Worm (Caenorhabditis elegans) whole organism, L3 larva: ENCODE measurements around the gene acs-11.

Source experiments
- R02D3.7 ChIP-seq: fragments of 150-350 bp; optimal IDR thresholded peaks from 2 replicates; lab custom pipeline; 2014; ENCODE audit warnings: missing biosample characterization, missing genetic modification characterization
- ZK546.5 ChIP-seq: sonication (generic microtip); optimal IDR thresholded peaks from 2 replicates; lab custom pipeline; 2017; ENCODE audit warnings: missing biosample characterization, missing genetic modification characterization
- aly-2 ChIP-seq: fragments of 150-350 bp; optimal IDR thresholded peaks from 2 replicates; lab custom pipeline; 2014; ENCODE audit warnings: missing biosample characterization, missing genetic modification characterization
- ama-1 ChIP-seq: fragments of 150-350 bp; optimal IDR thresholded peaks from 2 replicates; lab custom pipeline; 2018
- ceh-16 ChIP-seq: sonication (generic microtip); optimal IDR thresholded peaks from 2 replicates; lab custom pipeline; 2017; ENCODE audit warnings: missing biosample characterization, missing genetic modification characterization
- ceh-28 ChIP-seq: fragments of 150-350 bp; optimal IDR thresholded peaks from 2 replicates; lab custom pipeline; 2014; ENCODE audit warnings: missing biosample characterization, missing genetic modification reagents, missing genetic modification characterization
- ceh-82 ChIP-seq: fragments of 150-350 bp; optimal IDR thresholded peaks from 2 replicates; lab custom pipeline; 2014; ENCODE audit warnings: missing biosample characterization, missing genetic modification characterization
- ceh-9 ChIP-seq: sonication (generic microtip); optimal IDR thresholded peaks from 2 replicates; lab custom pipeline; 2018; ENCODE audit warnings: missing biosample characterization, missing genetic modification characterization
- daf-12 ChIP-seq: fragments of 150-350 bp; optimal IDR thresholded peaks from 2 replicates; lab custom pipeline; 2014; ENCODE audit warnings: missing biosample characterization, missing genetic modification reagents, missing genetic modification characterization
- egl-27 ChIP-seq: sonication (generic microtip); optimal IDR thresholded peaks from 4 replicates; lab custom pipeline; 2017; ENCODE audit warnings: missing biosample characterization, missing genetic modification reagents, missing genetic modification characterization
- egl-5 ChIP-seq: fragments of 150-350 bp; optimal IDR thresholded peaks from 2 replicates; lab custom pipeline; 2017; ENCODE audit warnings: missing biosample characterization, missing genetic modification reagents, missing genetic modification characterization, inconsistent platforms
- elt-1 ChIP-seq: fragments of 150-350 bp; optimal IDR thresholded peaks from 2 replicates; lab custom pipeline; 2014; ENCODE audit warnings: missing biosample characterization, missing genetic modification characterization
- elt-2 ChIP-seq: sonication (generic microtip); optimal IDR thresholded peaks from 2 replicates; lab custom pipeline; 2016; ENCODE audit warnings: missing genetic modification reagents, mild to moderate bottlenecking, missing genetic modification characterization, missing compliant biosample characterization
- elt-3 ChIP-seq, 3 experiments: fragments of 150-350 bp in 1 of 3; sonication (generic microtip) in 2 of 3; optimal IDR thresholded peaks; 2 replicates in 2 of 3; 4 replicates in 1 of 3; lab custom pipeline; 2014 to 2017; ENCODE audit warnings: missing biosample characterization in 3 of 3, missing genetic modification characterization in 3 of 3
- eor-1 ChIP-seq, 2 experiments: fragments of 150-350 bp; optimal IDR thresholded peaks; 2 replicates each; lab custom pipeline; 2014 to 2018; ENCODE audit warnings: missing biosample characterization in 2 of 2, missing genetic modification characterization in 2 of 2
- fkh-10 ChIP-seq: sonication (generic microtip); optimal IDR thresholded peaks from 2 replicates; lab custom pipeline; 2017; ENCODE audit warnings: missing biosample characterization, missing genetic modification reagents, missing genetic modification characterization
- fkh-2 ChIP-seq: fragments of 150-350 bp; optimal IDR thresholded peaks from 2 replicates; lab custom pipeline; 2014; ENCODE audit warnings: missing biosample characterization, missing genetic modification reagents, missing genetic modification characterization
- fos-1 ChIP-seq: fragments of 150-350 bp; optimal IDR thresholded peaks from 2 replicates; lab custom pipeline; 2014; ENCODE audit warnings: missing biosample characterization, missing genetic modification characterization
- hmg-11 ChIP-seq: sonication (generic microtip); optimal IDR thresholded peaks from 2 replicates; lab custom pipeline; 2016; ENCODE audit warnings: missing genetic modification characterization, missing compliant biosample characterization
- jun-1 ChIP-seq: fragments of 150-350 bp; optimal IDR thresholded peaks from 2 replicates; lab custom pipeline; 2014; ENCODE audit warnings: missing biosample characterization, missing genetic modification reagents, missing genetic modification characterization
- lin-15B ChIP-seq: fragments of 150-350 bp; optimal IDR thresholded peaks from 2 replicates; lab custom pipeline; 2014; ENCODE audit warnings: missing biosample characterization, missing genetic modification characterization
- lin-39 ChIP-seq: fragments of 150-350 bp; optimal IDR thresholded peaks from 2 replicates; lab custom pipeline; 2018; ENCODE audit warnings: missing biosample characterization, missing genetic modification reagents, missing genetic modification characterization
- lsy-12 ChIP-seq: sonication (generic microtip); optimal IDR thresholded peaks from 2 replicates; lab custom pipeline; 2016; ENCODE audit warnings: mild to moderate bottlenecking, missing genetic modification characterization, missing compliant biosample characterization
- mdl-1 ChIP-seq: fragments of 150-350 bp; optimal IDR thresholded peaks from 2 replicates; lab custom pipeline; 2014; ENCODE audit warnings: missing biosample characterization, missing genetic modification characterization
- mml-1 ChIP-seq: fragments of 150-350 bp; sonication (generic microtip); optimal IDR thresholded peaks from 3 replicates; lab custom pipeline; 2014; ENCODE audit warnings: missing biosample characterization, missing genetic modification characterization
- nfya-1 ChIP-seq: sonication (generic microtip); optimal IDR thresholded peaks from 2 replicates; lab custom pipeline; 2017; ENCODE audit warnings: missing genetic modification characterization, mild to moderate bottlenecking, missing compliant biosample characterization, antibody characterized with exemption, moderate library complexity; ENCODE audit not compliant: insufficient read depth
- nhr-11 ChIP-seq: fragments of 150-350 bp; optimal IDR thresholded peaks from 2 replicates; lab custom pipeline; 2014; ENCODE audit warnings: missing biosample characterization, missing genetic modification characterization
- nhr-12 ChIP-seq: fragments of 150-350 bp; optimal IDR thresholded peaks from 2 replicates; lab custom pipeline; 2014; ENCODE audit warnings: missing biosample characterization, missing genetic modification characterization
- nhr-23 ChIP-seq: fragments of 150-350 bp; optimal IDR thresholded peaks from 2 replicates; lab custom pipeline; 2014; ENCODE audit warnings: missing biosample characterization, missing genetic modification reagents, missing genetic modification characterization
- nhr-237 ChIP-seq: fragments of 150-350 bp; optimal IDR thresholded peaks from 2 replicates; lab custom pipeline; 2014; ENCODE audit warnings: missing biosample characterization, missing genetic modification characterization
- nhr-25 ChIP-seq: sonication (generic microtip); optimal IDR thresholded peaks from 2 replicates; lab custom pipeline; 2017; ENCODE audit warnings: missing biosample characterization, missing genetic modification characterization
- nhr-28 ChIP-seq: fragments of 150-350 bp; optimal IDR thresholded peaks from 2 replicates; lab custom pipeline; 2014; ENCODE audit warnings: missing biosample characterization, missing genetic modification characterization
- nhr-43 ChIP-seq: sonication (generic microtip); optimal IDR thresholded peaks from 2 replicates; lab custom pipeline; 2016; ENCODE audit warnings: mild to moderate bottlenecking, missing genetic modification characterization, missing compliant biosample characterization; ENCODE audit not compliant: poor library complexity, severe bottlenecking
- nhr-67 ChIP-seq: fragments of 150-350 bp; optimal IDR thresholded peaks from 2 replicates; lab custom pipeline; 2014; ENCODE audit warnings: missing biosample characterization, missing genetic modification characterization
- nhr-76 ChIP-seq: fragments of 150-350 bp; sonication (generic microtip); optimal IDR thresholded peaks from 5 replicates; lab custom pipeline; 2014; ENCODE audit warnings: missing biosample characterization, missing genetic modification characterization
- nhr-77 ChIP-seq: fragments of 150-350 bp; optimal IDR thresholded peaks from 2 replicates; lab custom pipeline; 2014; ENCODE audit warnings: missing biosample characterization, missing genetic modification characterization
- pha-4 ChIP-seq: fragments of 150-350 bp; optimal IDR thresholded peaks from 2 replicates; lab custom pipeline; 2014; ENCODE audit warnings: missing biosample characterization, missing genetic modification reagents, missing genetic modification characterization
- pqm-1 ChIP-seq: fragments of 150-350 bp; optimal IDR thresholded peaks from 2 replicates; lab custom pipeline; 2017; ENCODE audit warnings: missing biosample characterization, missing genetic modification characterization, inconsistent platforms
- sea-2 ChIP-seq: fragments of 150-350 bp; sonication (generic microtip); optimal IDR thresholded peaks from 4 replicates; lab custom pipeline; 2014; ENCODE audit warnings: missing biosample characterization, missing genetic modification reagents, missing genetic modification characterization
- skn-1 ChIP-seq: fragments of 150-350 bp; optimal IDR thresholded peaks from 2 replicates; lab custom pipeline; 2014; ENCODE audit warnings: missing biosample characterization, missing genetic modification characterization
- snpc-4 ChIP-seq: fragments of 150-350 bp; optimal IDR thresholded peaks from 2 replicates; lab custom pipeline; 2014; ENCODE audit warnings: missing biosample characterization, missing genetic modification characterization
- tbx-2 ChIP-seq: sonication (generic microtip); optimal IDR thresholded peaks from 2 replicates; lab custom pipeline; 2016; ENCODE audit warnings: mild to moderate bottlenecking, missing genetic modification characterization, missing compliant biosample characterization
- unc-39 ChIP-seq: sonication (generic microtip); optimal IDR thresholded peaks from 4 replicates; lab custom pipeline; 2017; ENCODE audit warnings: missing biosample characterization, missing genetic modification characterization
- unc-62 ChIP-seq: fragments of 150-350 bp; sonication (generic microtip); optimal IDR thresholded peaks from 4 replicates; lab custom pipeline; 2014; ENCODE audit warnings: missing biosample characterization, missing genetic modification reagents, missing genetic modification characterization
- zag-1 ChIP-seq: fragments of 150-350 bp; optimal IDR thresholded peaks from 2 replicates; lab custom pipeline; 2014; ENCODE audit warnings: missing biosample characterization, missing genetic modification characterization
- ztf-11 ChIP-seq: fragments of 150-350 bp; optimal IDR thresholded peaks from 2 replicates; lab custom pipeline; 2014; ENCODE audit warnings: missing biosample characterization, missing genetic modification characterization
- ztf-4 ChIP-seq: fragments of 150-350 bp; optimal IDR thresholded peaks from 2 replicates; lab custom pipeline; 2014; ENCODE audit warnings: missing biosample characterization, missing genetic modification characterization

acs-11 gene

ce11 chrII:4703011-4703410 lies 38.9 kb upstream of the acs-11 start:
- no peak for TF ChIP-seq aly-2 (tag; lab: Kevin White, UChicago)
- no peak for TF ChIP-seq lin-15B (tag; lab: Kevin White, UChicago)
- no peak for TF ChIP-seq fkh-10 (GFP tag; lab: Kevin White, UChicago)
- no peak for TF ChIP-seq nfya-1 (tag; lab: Kevin White, UChicago)
- TF ChIP-seq pha-4 (tag; lab: Kevin White, UChicago) = no peak

- TF ChIP-seq nhr-43 (tag; lab: Kevin White, UChicago) (peak; percentile 29), ceh-9 (tag; lab: Kevin White, UChicago) (no peak), ztf-11 (tag; lab: Kevin White, UChicago) (no peak), lin-39 (tag; lab: Kevin White, UChicago) (no peak), egl-27 (tag; lab: Kevin White, UChicago) (no peak), fkh-2 (no peak), nhr-76 (no peak), nhr-28 (tag; lab: Kevin White, UChicago) (no peak), ZK546.5 (tag; lab: Kevin White, UChicago) (no peak), lin-15B (tag; lab: Kevin White, UChicago) (peak; percentile 82), mml-1 (no peak), daf-12 (tag; lab: Kevin White, UChicago) (no peak), skn-1 (tag; lab: Kevin White, UChicago) (peak; percentile 75), nfya-1 (tag; lab: Kevin White, UChicago) (peak; percentile 92), ama-1 (no peak), jun-1 (no peak), snpc-4 (tag; lab: Kevin White, UChicago) (no peak), nhr-23 (tag; lab: Kevin White, UChicago) (peak; percentile 63), R02D3.7 (tag; lab: Kevin White, UChicago) (no peak), elt-3 (tag; optimal IDR thresholded peaks at IDR 0.05; lab: Kevin White, UChicago) (no peak), hmg-11 (peak; percentile 61), nhr-25 (peak; percentile 81), mdl-1 (tag; lab: Kevin White, UChicago) (no peak), pha-4 (tag; lab: Kevin White, UChicago) (peak; percentile 77), ceh-82 (no peak), nhr-77 (no peak), fkh-10 (GFP tag; lab: Kevin White, UChicago) (no peak), elt-1 (no peak), sea-2 (GFP tag; lab: Kevin White, UChicago) (no peak), unc-62 (GFP tag; lab: Kevin White, UChicago) (no peak), ceh-16 (tag; lab: Kevin White, UChicago) (no peak), pqm-1 (tag; lab: Kevin White, UChicago) (peak; percentile 48), tbx-2 (tag; lab: Kevin White, UChicago) (no peak), ceh-28 (tag; lab: Kevin White, UChicago) (peak; percentile 36), nhr-67 (tag; lab: Kevin White, UChicago) (no peak), nhr-11 (no peak), lsy-12 (peak; percentile 83), nhr-12 (tag; lab: Kevin White, UChicago) (no peak), ztf-4 (no peak), eor-1 (tag; optimal IDR thresholded peaks at IDR 0.05; lab: Kevin White, UChicago) (no peak), fos-1 (tag; lab: Kevin White, UChicago) (no peak), unc-39 (tag; lab: Kevin White, UChicago) (no peak), elt-2 (tag; lab: Kevin White, UChicago) (peak; percentile 68), zag-1 (tag; lab: Kevin White, UChicago) (no peak), egl-5 (tag; lab: Kevin White, UChicago) (no peak), aly-2 (tag; lab: Kevin White, UChicago) (no peak), nhr-237 (tag; lab: Kevin White, UChicago) (no peak)
- TF ChIP-seq, all 47 proteins: peak for 12
These were observed 35.5 kb upstream of the acs-11 start, which contains the start of the genes F10G7.9 and tsn-1 for ce11 chrII:4706359-4706871. F10G7.9 (minus strand) TSS chrII:4706485. tsn-1 (plus strand) TSS chrII:4706821.
